Fruit fly (Drosophila melanogaster): ENCODE data around the gene Osi22.

DNA sequence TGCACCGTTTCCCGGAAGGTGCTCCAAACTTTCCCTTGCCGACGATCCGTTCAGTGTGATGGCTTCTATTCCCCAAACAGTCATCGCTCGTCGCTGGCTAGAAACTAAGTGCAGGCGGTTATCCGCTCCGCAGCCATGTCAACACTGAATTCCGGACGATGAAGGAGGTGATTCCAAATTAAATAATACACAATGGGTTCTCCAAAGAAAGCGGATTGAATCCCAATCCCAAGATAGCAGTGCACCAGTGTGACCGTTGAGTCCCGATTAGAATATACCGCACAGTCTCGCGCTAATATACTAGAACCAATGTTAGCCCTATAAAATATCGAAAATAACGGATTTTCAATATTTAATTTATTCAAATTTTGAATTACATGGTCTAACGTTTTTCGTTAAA is 18.7 kb upstream of the Osi22 start, which contains the start of gene TBC1D5:
- TF ChIP-seq CG8478 (optimal IDR thresholded peaks at IDR 0.05) = no peak
- no peak for TF ChIP-seq CTCF (optimal IDR thresholded peaks at IDR 0.05)

Measured in S2 (cell line).